Worm (Caenorhabditis elegans) whole organism, L4 larva: ENCODE results near the gene tars-1.

Experiments
- R02D3.7 ChIP-seq: fragments of 150-350 bp; sonication (generic microtip); optimal IDR thresholded peaks from 3 replicates; lab custom pipeline; 2014; ENCODE audit warnings: missing biosample characterization, missing genetic modification characterization
- egl-27 ChIP-seq: sonication (generic microtip); optimal IDR thresholded peaks from 3 replicates; lab custom pipeline; 2017; ENCODE audit warnings: missing biosample characterization, missing genetic modification reagents, missing genetic modification characterization
- fos-1 ChIP-seq: fragments of 150-350 bp; optimal IDR thresholded peaks from 2 replicates; lab custom pipeline; 2014; ENCODE audit warnings: missing biosample characterization, missing genetic modification characterization
- mdl-1 ChIP-seq, 2 experiments: fragments of 150-350 bp in 1 of 2; sonication (generic microtip) in 1 of 2; optimal IDR thresholded peaks; 2 replicates each; lab custom pipeline; 2014 to 2017; ENCODE audit warnings: missing biosample characterization in 2 of 2, missing genetic modification characterization in 2 of 2
- mxl-3 ChIP-seq: fragments of 200-800 bp; sonication (Bioruptor generic); optimal IDR thresholded peaks from 2 replicates; lab custom pipeline; 2018; ENCODE audit warnings: mild to moderate bottlenecking, missing genetic modification characterization, missing compliant biosample characterization
- nhr-25 ChIP-seq: sonication (generic microtip); optimal IDR thresholded peaks from 2 replicates; lab custom pipeline; 2017; ENCODE audit warnings: missing genetic modification characterization, mild to moderate bottlenecking, missing compliant biosample characterization, antibody characterized with exemption, moderate library complexity, borderline replicate concordance; ENCODE audit not compliant: insufficient read depth
- nhr-6 ChIP-seq: fragments of 150-350 bp; optimal IDR thresholded peaks from 2 replicates; lab custom pipeline; 2014; ENCODE audit warnings: missing biosample characterization, missing genetic modification characterization
- nhr-77 ChIP-seq: fragments of 150-350 bp; optimal IDR thresholded peaks from 2 replicates; lab custom pipeline; 2014; ENCODE audit warnings: missing biosample characterization, missing genetic modification characterization
- pha-4 ChIP-seq, 2 experiments: fragments of 150-350 bp in 1 of 2; fragments of 200-800 bp in 1 of 2; sonication (Bioruptor generic) in 1 of 2; IDR thresholded peaks in 1 of 2; optimal IDR thresholded peaks in 1 of 2; 2 replicates each; pipeline versions ENCODE4 v1.3.6 to Lab custom; 2014 to 2022; ENCODE audit warnings: missing genetic modification characterization in 2 of 2, missing genetic modification reagents in 2 of 2, missing biosample characterization in 1 of 2, missing compliant biosample characterization in 1 of 2
- skn-1 ChIP-seq: fragments of 150-350 bp; optimal IDR thresholded peaks from 2 replicates; lab custom pipeline; 2014; ENCODE audit warnings: missing biosample characterization, missing genetic modification characterization
- tag-97 ChIP-seq: fragments of 200-800 bp; sonication (Bioruptor generic); IDR thresholded peaks from 2 replicates; pipeline ENCODE4 v1.3.6; 2022; ENCODE audit warnings: missing genetic modification characterization, missing compliant biosample characterization
- zag-1 ChIP-seq: fragments of 150-350 bp; optimal IDR thresholded peaks from 2 replicates; lab custom pipeline; 2014; ENCODE audit warnings: missing biosample characterization, missing genetic modification characterization

- no peak for TF ChIP-seq nhr-6 (tag; lab: Kevin White, UChicago)
- TF ChIP-seq zag-1 (tag; lab: Kevin White, UChicago), result no peak
- TF ChIP-seq mdl-1 (tag; optimal IDR thresholded peaks at IDR 0.05; lab: Kevin White, UChicago), result no peak
- no peak for TF ChIP-seq skn-1
- TF ChIP-seq nhr-77 (tag; lab: Kevin White, UChicago), result no peak
- peak; percentile 37; the same call in 1 of the 2 replicates for TF ChIP-seq pha-4 (GFP tag; IDR thresholded peaks at IDR 0.05; lab: Robert Waterston, UW)
- TF ChIP-seq pha-4 (tag; optimal IDR thresholded peaks at IDR 0.05; lab: Kevin White, UChicago), result no peak
- TF ChIP-seq nhr-25 (tag; lab: Kevin White, UChicago), result no peak
- TF ChIP-seq mxl-3, result no peak
- no peak for TF ChIP-seq egl-27 (tag; lab: Kevin White, UChicago)
- TF ChIP-seq R02D3.7 (tag; lab: Kevin White, UChicago), result no peak
- no peak for TF ChIP-seq tag-97
- no peak for TF ChIP-seq fos-1 (tag; lab: Kevin White, UChicago)
Measured at ce11 chrII:11650975-11651588, 44.4 kb downstream of the tars-1 start, which contains the start of gene coa-7.
